Worm (Caenorhabditis elegans): Measurements from ENCODE around the gene F32A5.4.

The F32A5.4 gene

DNA sequence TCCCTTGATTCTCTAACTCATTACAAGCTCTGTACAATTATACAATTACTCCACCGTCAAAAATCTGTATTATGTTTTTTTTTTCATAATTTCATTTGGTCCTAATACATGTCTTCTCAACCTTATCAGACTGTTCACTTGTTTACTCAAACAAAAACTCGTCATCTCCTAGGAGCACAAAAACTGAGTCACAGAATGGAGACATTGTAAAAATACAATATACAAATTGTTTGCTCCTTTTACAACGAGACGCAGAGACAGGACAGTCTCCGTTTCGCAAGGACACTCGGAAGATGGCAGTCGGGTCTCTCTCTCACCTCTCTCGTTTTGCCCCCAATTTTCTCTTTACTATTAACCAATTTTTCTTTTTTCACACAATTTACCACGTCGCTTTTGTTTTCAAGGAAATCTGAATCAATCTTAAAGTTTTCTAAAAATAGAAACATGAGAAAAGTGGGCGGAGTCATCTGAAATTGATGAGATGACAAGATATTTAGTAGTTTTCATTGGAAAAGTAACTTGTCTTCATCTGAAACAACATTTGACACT is 26.7 kb downstream of the F32A5.4 start, which contains the start of gene F32A5.8 (continued):
- peak in 1 of 2 experiments; percentile 51 for TF ChIP-seq lsy-2 (tag; optimal IDR thresholded peaks at IDR 0.05)
- no peak for TF ChIP-seq hmg-1.1 (GFP tag; IDR thresholded peaks at IDR 0.05)
- no peak for TF ChIP-seq zip-11 (GFP tag; IDR thresholded peaks at IDR 0.05)
- no peak for TF ChIP-seq daf-16 (GFP tag; optimal IDR thresholded peaks at IDR 0.05)
- TF ChIP-seq daf-16 (tag; optimal IDR thresholded peaks at IDR 0.05): peak; percentile 88
- TF ChIP-seq zfp-3 (GFP tag; conservative IDR thresholded peaks at IDR 0.05): no peak
- TF ChIP-seq nhr-6 (tag; optimal IDR thresholded peaks at IDR 0.05): peak; percentile 76
- no peak for TF ChIP-seq nhr-10 (tag; optimal IDR thresholded peaks at IDR 0.05)
- peak; percentile 54 for TF ChIP-seq nhr-77 (tag; optimal IDR thresholded peaks at IDR 0.05)
- no peak for TF ChIP-seq mxl-2 (GFP tag; conservative IDR thresholded peaks at IDR 0.05)
- no peak for TF ChIP-seq F49E8.2 (tag; optimal IDR thresholded peaks at IDR 0.05; ENCODE audit: borderline replicate concordance)
- no peak for TF ChIP-seq jun-1 (tag; optimal IDR thresholded peaks at IDR 0.05)
- no peak for TF ChIP-seq mdt-29 (GFP tag; IDR thresholded peaks at IDR 0.05)
- no peak for TF ChIP-seq unc-62 (GFP tag; optimal IDR thresholded peaks at IDR 0.05 in 1 of 2)
- TF ChIP-seq unc-62 (tag; optimal IDR thresholded peaks at IDR 0.05): no peak
- TF ChIP-seq fos-1 (tag; optimal IDR thresholded peaks at IDR 0.05): no peak
- no peak for TF ChIP-seq F37D6.2 (tag; optimal IDR thresholded peaks at IDR 0.05)
- TF ChIP-seq nhr-111 (GFP tag; optimal IDR thresholded peaks at IDR 0.05): no peak
- peak; percentile 56 for TF ChIP-seq mes-2 (tag; optimal IDR thresholded peaks at IDR 0.05; ENCODE audit: poor library complexity, severe bottlenecking)
- no peak for TF ChIP-seq arid-1 (GFP tag; conservative IDR thresholded peaks at IDR 0.05)
- peak; percentile 84 for TF ChIP-seq nhr-28 (tag; optimal IDR thresholded peaks at IDR 0.05)
- no peak for TF ChIP-seq pha-4 (GFP tag; IDR thresholded peaks at IDR 0.05)
- TF ChIP-seq pha-4 (tag; optimal IDR thresholded peaks at IDR 0.05): peak; percentile 81
- peak; percentile 49 for TF ChIP-seq mep-1 (tag; optimal IDR thresholded peaks at IDR 0.05)
- TF ChIP-seq R02D3.7 (tag; optimal IDR thresholded peaks at IDR 0.05): no peak
- no peak for TF ChIP-seq lin-13 (GFP tag; optimal IDR thresholded peaks at IDR 0.05)
- no peak for TF ChIP-seq sdz-12 (GFP tag; optimal IDR thresholded peaks at IDR 0.05)

DNA sequence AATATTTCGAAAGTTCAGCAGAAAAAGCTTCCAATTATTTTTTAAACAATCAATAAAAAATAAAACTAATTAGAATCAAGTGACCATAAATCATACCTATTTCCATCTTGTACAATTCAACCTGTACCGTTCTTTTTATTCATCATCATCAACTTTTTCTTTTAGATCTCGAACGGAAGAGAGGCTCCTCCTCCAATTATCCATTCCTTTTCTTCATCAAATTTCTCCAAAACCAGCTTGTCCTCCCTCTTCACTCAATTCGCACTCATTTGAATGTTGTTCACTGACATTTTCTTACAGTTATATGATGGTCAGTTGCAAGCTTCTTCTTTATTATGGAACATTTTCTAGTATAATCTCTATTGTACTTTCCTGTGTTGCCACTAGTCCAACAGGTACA is 32.9 kb downstream of the F32A5.4 start, which contains the start of gene C30G12.4:
Gene C30G12.4, plus strand, starts transcription at position 301 of the 400 bp plus-strand sequence.
- TF ChIP-seq lin-38 (GFP tag; IDR thresholded peaks at IDR 0.05) (no peak), nhr-6 (tag; optimal IDR thresholded peaks at IDR 0.05) (no peak), nhr-48 (tag; optimal IDR thresholded peaks at IDR 0.05) (no peak), hlh-11 (tag; optimal IDR thresholded peaks at IDR 0.05) (no peak), saeg-2 (GFP tag; IDR thresholded peaks at IDR 0.05) (no peak), jun-1 (tag; optimal IDR thresholded peaks at IDR 0.05) (no peak), unc-39 (tag; optimal IDR thresholded peaks at IDR 0.05) (no peak), lsy-2 (tag; optimal IDR thresholded peaks at IDR 0.05) (no peak)

- TF ChIP-seq lin-1 (GFP tag; IDR thresholded peaks at IDR 0.05): no peak
- TF ChIP-seq hlh-30 (tag; optimal IDR thresholded peaks at IDR 0.05; ENCODE audit: insufficient read depth): peak; percentile 72
- no peak for TF ChIP-seq mxl-2 (GFP tag; conservative IDR thresholded peaks at IDR 0.05)
- TF ChIP-seq dve-1 (tag; optimal IDR thresholded peaks at IDR 0.05; ENCODE audit: insufficient read depth): peak; percentile 65
- TF ChIP-seq daf-16 (GFP tag; optimal IDR thresholded peaks at IDR 0.05): no peak
- peak; percentile 93 for TF ChIP-seq daf-16 (tag; optimal IDR thresholded peaks at IDR 0.05)
- TF ChIP-seq nhr-102 (tag; optimal IDR thresholded peaks at IDR 0.05): peak; percentile 60
- TF ChIP-seq nhr-28 (tag; optimal IDR thresholded peaks at IDR 0.05): peak; percentile 85
- TF ChIP-seq mxl-3 (GFP tag; optimal IDR thresholded peaks at IDR 0.05): peak; percentile 48
- TF ChIP-seq nhr-77 (tag; optimal IDR thresholded peaks at IDR 0.05): peak; percentile 71
- TF ChIP-seq F26F4.8 (GFP tag; conservative IDR thresholded peaks at IDR 0.05): no peak
- peak; percentile 87 for TF ChIP-seq dmd-6 (GFP tag; IDR thresholded peaks at IDR 0.05)
- TF ChIP-seq hif-1 (tag; optimal IDR thresholded peaks at IDR 0.05): no peak
- peak; percentile 21 for TF ChIP-seq nhr-48 (tag; optimal IDR thresholded peaks at IDR 0.05)
- TF ChIP-seq pqm-1 (tag; optimal IDR thresholded peaks at IDR 0.05): peak; percentile 70
- no peak for TF ChIP-seq T20F7.1 (GFP tag; optimal IDR thresholded peaks at IDR 0.05)
- peak in 1 of 2 experiments; percentile 68 for TF ChIP-seq mdl-1 (tag; optimal IDR thresholded peaks at IDR 0.05)
- TF ChIP-seq hlh-11 (tag; optimal IDR thresholded peaks at IDR 0.05): peak; percentile 77
- TF ChIP-seq pha-4 (GFP tag; IDR thresholded peaks at IDR 0.05): no peak
- no peak for TF ChIP-seq pha-4 (tag; optimal IDR thresholded peaks at IDR 0.05)
Observed at ce11 chrII:7264675-7265074, 35.7 kb downstream of the F32A5.4 start.
